Fruit fly (Drosophila melanogaster) whole organism, embryonic: ENCODE data around the gene CCHa1.

Source experiments
- ATbp ChIP-seq: fragments of 200-800 bp; sonication (Bioruptor generic); optimal IDR thresholded peaks from 2 replicates; lab custom pipeline; 2017; ENCODE audit warnings: missing biosample characterization, mild to moderate bottlenecking, missing genetic modification characterization, missing genetic modification reagents
- Asciz ChIP-seq: fragments of 200-800 bp; sonication (Bioruptor generic); optimal IDR thresholded peaks from 2 replicates; lab custom pipeline; 2017; ENCODE audit warnings: missing biosample characterization, mild to moderate bottlenecking, missing genetic modification characterization, missing genetic modification reagents
- Awh ChIP-seq: fragments of 200-800 bp; sonication (Bioruptor generic); IDR thresholded peaks from 2 replicates; pipeline ENCODE4, ENCODE4 v1.3.6; 2022; ENCODE audit warnings: missing biosample characterization, missing genetic modification characterization
- B-H2 ChIP-seq: fragments of 200-800 bp; sonication (Bioruptor generic); optimal IDR thresholded peaks from 2 replicates; lab custom pipeline; 2018; ENCODE audit warnings: missing biosample characterization, mild to moderate bottlenecking, missing genetic modification characterization
- CG10274 ChIP-seq: fragments of 200-800 bp; sonication (Bioruptor generic); optimal IDR thresholded peaks from 3 replicates; lab custom pipeline; 2017; ENCODE audit warnings: missing biosample characterization, mild to moderate bottlenecking, missing genetic modification characterization
- CG14014 ChIP-seq: fragments of 200-800 bp; sonication (Bioruptor generic); IDR thresholded peaks from 2 replicates; pipeline ENCODE4 v1.3.6; 2022; ENCODE audit warnings: missing biosample characterization, missing genetic modification characterization
- CG15696 ChIP-seq: fragments of 200-800 bp; sonication (Bioruptor generic); optimal IDR thresholded peaks from 2 replicates; lab custom pipeline; 2019; ENCODE audit warnings: missing biosample characterization, mild to moderate bottlenecking, missing genetic modification characterization, moderate library complexity
- CG2678 ChIP-seq: fragments of 200-800 bp; sonication (Bioruptor generic); optimal IDR thresholded peaks from 3 replicates; lab custom pipeline; 2019; ENCODE audit warnings: missing biosample characterization, mild to moderate bottlenecking, missing genetic modification characterization, moderate library complexity
- CG3995 ChIP-seq: fragments of 200-800 bp; sonication (Bioruptor generic); optimal IDR thresholded peaks from 3 replicates; lab custom pipeline; 2016; ENCODE audit warnings: missing biosample characterization, missing genetic modification characterization
- CG4282 ChIP-seq: fragments of 200-800 bp; sonication (Bioruptor generic); optimal IDR thresholded peaks from 2 replicates; lab custom pipeline; 2016; ENCODE audit warnings: missing biosample characterization, missing genetic modification characterization
- CG4707 ChIP-seq: fragments of 200-800 bp; sonication (Bioruptor generic); optimal IDR thresholded peaks from 2 replicates; lab custom pipeline; 2018; ENCODE audit warnings: missing biosample characterization, mild to moderate bottlenecking, missing genetic modification characterization, moderate library complexity
- CG6813 ChIP-seq: fragments of 200-800 bp; sonication (Bioruptor generic); optimal IDR thresholded peaks from 2 replicates; lab custom pipeline; 2017; ENCODE audit warnings: missing biosample characterization, missing genetic modification characterization, mild to moderate bottlenecking, moderate library complexity, missing genetic modification reagents
- CG7786 ChIP-seq: fragments of 200-800 bp; sonication (Bioruptor generic); optimal IDR thresholded peaks from 2 replicates; lab custom pipeline; 2016; ENCODE audit warnings: missing biosample characterization, missing genetic modification characterization
- CkIIα-i1 ChIP-seq: fragments of 200-800 bp; sonication (Bioruptor generic); IDR thresholded peaks from 2 replicates; pipeline ENCODE4 v1.3.6; 2022; ENCODE audit warnings: missing biosample characterization, missing genetic modification characterization
- Hr78 ChIP-seq, 2 experiments: fragments of 200-800 bp in 1 of 2; fragments of >200 bp in 1 of 2; sonication (Bioruptor generic) in 1 of 2; optimal IDR thresholded peaks; 2 replicates each; lab custom pipeline; 2017 to 2019; ENCODE audit warnings: missing biosample characterization in 2 of 2, missing genetic modification characterization in 2 of 2, mild to moderate bottlenecking in 1 of 2, moderate library complexity in 1 of 2
- Med ChIP-seq: fragments of 200-800 bp; sonication (Bioruptor generic); peaks from one replicate; lab custom pipeline; 2016; ENCODE audit warnings: missing biosample characterization, missing genetic modification characterization, mild to moderate bottlenecking, inconsistent platforms, moderate library complexity
- Optix ChIP-seq: fragments of 200-800 bp; sonication (Bioruptor generic); IDR thresholded peaks from 3 replicates; pipeline ENCODE4 v1.3.6; 2022; ENCODE audit warnings: missing biosample characterization, missing genetic modification characterization
- Sox102F ChIP-seq: fragments of 200-800 bp; sonication (Bioruptor generic); optimal IDR thresholded peaks from 2 replicates; lab custom pipeline; 2018; ENCODE audit warnings: missing biosample characterization, mild to moderate bottlenecking, missing genetic modification characterization, moderate library complexity
- Xbp1 ChIP-seq: fragments of 200-800 bp; sonication (Bioruptor generic); optimal IDR thresholded peaks from 3 replicates; lab custom pipeline; 2016; ENCODE audit warnings: missing biosample characterization, mild to moderate bottlenecking, missing genetic modification characterization
- bab2 ChIP-seq: fragments of 200-800 bp; sonication (Bioruptor generic); optimal IDR thresholded peaks from 2 replicates; lab custom pipeline; 2016; ENCODE audit warnings: missing biosample characterization, missing genetic modification characterization
- bbx ChIP-seq: fragments of 200-800 bp; sonication (Bioruptor generic); IDR thresholded peaks from 2 replicates; pipeline ENCODE4 v1.3.6; 2022; ENCODE audit warnings: missing biosample characterization, missing genetic modification characterization; ENCODE audit not compliant: partially characterized antibody
- bsh ChIP-seq, 2 experiments: fragments of 200-800 bp; sonication (Bioruptor generic); optimal IDR thresholded peaks; 2 replicates each; lab custom pipeline; 2017 to 2018; ENCODE audit warnings: mild to moderate bottlenecking in 2 of 2, missing biosample characterization in 2 of 2, missing genetic modification characterization in 2 of 2, moderate library complexity in 1 of 2
- dmrt99B ChIP-seq: fragments of 200-800 bp; sonication (Bioruptor generic); optimal IDR thresholded peaks from 2 replicates; lab custom pipeline; 2018; ENCODE audit warnings: missing biosample characterization, mild to moderate bottlenecking, missing genetic modification characterization, moderate library complexity
- en ChIP-seq: fragments of 200-800 bp; sonication (Bioruptor generic); optimal IDR thresholded peaks from 2 replicates; lab custom pipeline; 2016; ENCODE audit warnings: missing biosample characterization, missing genetic modification characterization
- ewg ChIP-seq: fragments of 200-800 bp; sonication (Bioruptor generic); optimal IDR thresholded peaks from 3 replicates; lab custom pipeline; 2017; ENCODE audit warnings: mild to moderate bottlenecking, missing biosample characterization, missing genetic modification reagents, missing genetic modification characterization
- fd102C ChIP-seq: fragments of 200-800 bp; sonication (Bioruptor generic); optimal IDR thresholded peaks from 2 replicates; lab custom pipeline; 2018; ENCODE audit warnings: missing biosample characterization, mild to moderate bottlenecking, missing genetic modification characterization, moderate library complexity
- gsb-n ChIP-seq: fragments of 200-800 bp; sonication (Bioruptor generic); optimal IDR thresholded peaks from 3 replicates; lab custom pipeline; 2018; ENCODE audit warnings: missing biosample characterization, mild to moderate bottlenecking, missing genetic modification characterization
- hb ChIP-seq: fragments of 200-800 bp; sonication (Bioruptor generic); IDR thresholded peaks from 3 replicates; pipeline ENCODE4 v1.3.6; 2022; ENCODE audit warnings: missing biosample characterization, missing genetic modification characterization; ENCODE audit not compliant: partially characterized antibody
- hkb ChIP-seq, 2 experiments: fragments of 200-800 bp in 1 of 2; fragments of >200 bp in 1 of 2; sonication (Bioruptor generic) in 1 of 2; IDR thresholded peaks in 1 of 2; optimal IDR thresholded peaks in 1 of 2; 2 replicates each; pipeline versions ENCODE4 v1.3.6 to Lab custom; 2017 to 2022; ENCODE audit warnings: missing biosample characterization in 1 of 2, missing genetic modification characterization in 1 of 2
- lab ChIP-seq: fragments of 200-800 bp; sonication (Bioruptor generic); optimal IDR thresholded peaks from 3 replicates; lab custom pipeline; 2017; ENCODE audit warnings: missing biosample characterization, missing genetic modification characterization, mild to moderate bottlenecking, moderate library complexity, missing genetic modification reagents
- lmd ChIP-seq: fragments of 200-800 bp; sonication (Bioruptor generic); IDR thresholded peaks from 2 replicates; pipeline ENCODE4 v1.3.6; 2022; ENCODE audit warnings: missing biosample characterization, missing genetic modification characterization
- p53 ChIP-seq: fragments of 200-800 bp; sonication (Bioruptor generic); optimal IDR thresholded peaks from 2 replicates; lab custom pipeline; 2016; ENCODE audit warnings: missing biosample characterization, missing genetic modification characterization
- pnt ChIP-seq: fragments of 200-800 bp; sonication (Bioruptor generic); optimal IDR thresholded peaks from 3 replicates; lab custom pipeline; 2016; ENCODE audit warnings: missing biosample characterization, missing genetic modification characterization
- sens ChIP-seq: fragments of 200-800 bp; sonication (Bioruptor generic); peaks from one replicate; lab custom pipeline; 2016; ENCODE audit warnings: missing biosample characterization, missing genetic modification characterization
- stwl ChIP-seq: fragments of 200-800 bp; sonication (Bioruptor generic); optimal IDR thresholded peaks from 3 replicates; lab custom pipeline; 2018; ENCODE audit warnings: missing biosample characterization, mild to moderate bottlenecking, missing genetic modification characterization, moderate library complexity
- tap ChIP-seq: fragments of 200-800 bp; optimal IDR thresholded peaks from 3 replicates; lab custom pipeline; 2019; ENCODE audit warnings: missing biosample characterization, mild to moderate bottlenecking, missing genetic modification characterization, moderate library complexity
- trem ChIP-seq: fragments of 200-800 bp; optimal IDR thresholded peaks from 3 replicates; lab custom pipeline; 2019; ENCODE audit warnings: missing biosample characterization, mild to moderate bottlenecking, missing genetic modification characterization, moderate library complexity
- tup ChIP-seq: fragments of 200-800 bp; sonication (Bioruptor generic); optimal IDR thresholded peaks from 2 replicates; lab custom pipeline; 2016; ENCODE audit warnings: missing biosample characterization, mild to moderate bottlenecking, missing genetic modification characterization, moderate library complexity
- unpg ChIP-seq: fragments of 200-800 bp; sonication (Bioruptor generic); optimal IDR thresholded peaks from 3 replicates; lab custom pipeline; 2018; ENCODE audit warnings: missing biosample characterization, mild to moderate bottlenecking, missing genetic modification characterization, moderate library complexity

Gene CCHa1

DNA sequence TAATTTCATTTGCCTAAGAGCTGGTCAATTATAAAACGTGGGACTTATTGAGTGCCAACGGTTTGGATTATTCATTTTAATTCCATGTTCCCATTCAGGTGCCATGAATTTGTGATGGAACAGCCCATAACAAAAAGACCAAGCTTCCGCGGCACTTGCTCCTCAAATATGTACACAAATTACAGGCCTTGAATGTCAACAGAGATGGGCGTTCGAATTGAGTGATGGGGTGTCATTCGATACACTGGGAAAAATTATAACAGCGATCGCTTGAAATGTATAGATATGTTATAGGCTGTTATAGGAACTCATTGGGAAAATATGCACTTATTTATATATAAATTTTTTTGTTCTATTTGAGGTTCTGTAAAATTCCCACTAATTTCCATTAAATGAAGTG is 19.5 kb upstream of the CCHa1 start:
- TF ChIP-seq CG15696 (tag; lab: Kevin White, UChicago) (no peak), ATbp (GFP tag; lab: Kevin White, UChicago) (peak; percentile 44), CG3995 (GFP tag; lab: Kevin White, UChicago) (no peak), sens (peak; percentile 80), CG6813 (peak; percentile 22), unpg (GFP tag; lab: Kevin White, UChicago) (no peak), Hr78 (GFP tag; optimal IDR thresholded peaks at IDR 0.05; lab: Kevin White, UChicago) (peak in 1 of 2 experiments; percentile 18), trem (tag; lab: Kevin White, UChicago) (no peak), CkIIα-i1 (no peak), B-H2 (GFP tag; lab: Kevin White, UChicago) (no peak), Awh (GFP tag; lab: Robert Waterston, UW) (no peak), CG4707 (GFP tag; lab: Kevin White, UChicago) (peak; percentile 2), bab2 (GFP tag; lab: Kevin White, UChicago) (peak; percentile 10), CG10274 (GFP tag; lab: Kevin White, UChicago) (no peak), dmrt99B (tag; lab: Kevin White, UChicago) (peak; percentile 21), bsh (GFP tag; optimal IDR thresholded peaks at IDR 0.05; lab: Kevin White, UChicago) (peak in 1 of 2 experiments; percentile 3), hkb (optimal IDR thresholded peaks at IDR 0.05; lab: Kevin White, UChicago) (no peak), hkb (GFP tag; IDR thresholded peaks at IDR 0.05; lab: Robert Waterston, UW) (0 out of 2 replicates have a peak, but pooled peaks have one; percentile 18), ewg (GFP tag; lab: Kevin White, UChicago) (no peak), en (no peak), fd102C (no peak), Med (peak; percentile 57), tap (peak; percentile 36), Asciz (GFP tag; lab: Kevin White, UChicago) (peak; percentile 42), hb (GFP tag; lab: Robert Waterston, UW) (no peak), lmd (GFP tag; lab: Robert Waterston, UW) (no peak), Sox102F (GFP tag; lab: Kevin White, UChicago) (peak; percentile 24), lab (peak; percentile 24)

DNA sequence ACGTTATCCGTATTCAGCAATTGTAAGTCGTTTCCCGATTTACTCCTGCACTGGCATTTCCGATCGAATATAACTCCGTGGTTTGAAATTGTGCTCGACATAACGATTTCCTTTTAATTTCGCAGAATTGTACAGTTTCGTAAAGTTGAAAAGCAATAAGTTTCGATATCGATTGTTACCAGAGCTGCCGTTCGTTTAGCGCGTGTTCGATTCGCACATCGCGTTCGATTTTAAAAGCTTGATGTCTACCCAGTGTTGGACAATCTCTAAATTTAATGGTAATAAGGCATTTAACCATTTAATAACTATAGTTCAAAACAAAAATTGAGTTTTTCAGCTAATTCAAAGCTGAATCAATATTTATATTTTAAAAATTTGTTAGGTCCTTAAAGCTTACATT is 15.4 kb upstream of the CCHa1 start, which contains the start of gene CG14357:
Gene CG14357 (minus strand): TSS at position 101 of the 400 bp plus-strand sequence.
- TF ChIP-seq tup (GFP tag; lab: Kevin White, UChicago) (no peak), stwl (peak; percentile 17)

DNA sequence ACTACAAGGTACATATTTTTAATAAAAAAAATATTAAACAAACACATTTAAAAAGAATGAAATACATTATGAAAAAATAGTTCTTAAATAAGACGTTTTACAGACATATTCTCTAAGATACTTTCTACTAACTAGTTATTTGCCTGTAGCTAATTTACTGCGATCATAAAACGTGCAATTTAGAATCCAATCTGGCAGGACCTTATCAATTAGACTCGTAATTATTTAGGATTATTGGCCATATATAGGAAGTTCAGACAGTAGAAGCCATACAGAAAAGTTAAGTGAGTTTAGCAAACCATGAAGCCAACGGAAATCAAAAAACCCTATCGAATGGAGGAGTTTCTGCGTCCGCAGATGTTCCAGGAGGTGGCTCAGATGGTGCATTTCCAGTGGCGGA is 12.5 kb upstream of the CCHa1 start, which contains the start of gene Or88a:
Gene Or88a (plus strand): TSS at position 301 of the 400 bp plus-strand sequence.
- TF ChIP-seq Optix (GFP tag; lab: Robert Waterston, UW): no peak
- TF ChIP-seq Xbp1 (GFP tag; lab: Kevin White, UChicago): no peak
- no peak for TF ChIP-seq p53
- TF ChIP-seq CG7786 (GFP tag; lab: Kevin White, UChicago): no peak
- TF ChIP-seq CG4282 (GFP tag; lab: Kevin White, UChicago): no peak
- no peak for TF ChIP-seq hkb (optimal IDR thresholded peaks at IDR 0.05; lab: Kevin White, UChicago)
- TF ChIP-seq hkb (GFP tag; IDR thresholded peaks at IDR 0.05; lab: Robert Waterston, UW): no peak
- no peak for TF ChIP-seq bbx (GFP tag; lab: Robert Waterston, UW)
- no peak for TF ChIP-seq CG14014 (GFP tag; lab: Robert Waterston, UW)
- TF ChIP-seq gsb-n (tag; lab: Kevin White, UChicago): no peak
- TF ChIP-seq CG2678 (tag; lab: Kevin White, UChicago): no peak
- TF ChIP-seq pnt (GFP tag; lab: Kevin White, UChicago): no peak
